Fruit fly (Drosophila melanogaster) whole organism, prepupa: Measurements from ENCODE around the gene CG42591.
A peak's percentile ranks its signal among the peaks of the same experiment; 100 is the strongest.

ENCODE experiments used
- CG10631 ChIP-seq: fragments of 200-800 bp; sonication (Bioruptor generic); optimal IDR thresholded peaks from 2 replicates; lab custom pipeline; 2016; ENCODE audit warnings: missing biosample characterization, missing genetic modification characterization
- CG15336 ChIP-seq: fragments of 200-800 bp; sonication (Bioruptor generic); IDR thresholded peaks from 2 replicates; pipeline ENCODE4 v1.3.6; 2022; ENCODE audit warnings: missing biosample characterization, missing genetic modification characterization
- CG3032 ChIP-seq: fragments of 200-800 bp; optimal IDR thresholded peaks from 2 replicates; lab custom pipeline; 2019; ENCODE audit warnings: missing biosample characterization, mild to moderate bottlenecking, missing genetic modification characterization, moderate library complexity
- CG6808 ChIP-seq: fragments of 200-800 bp; sonication (Bioruptor generic); optimal IDR thresholded peaks from 3 replicates; lab custom pipeline; 2017; ENCODE audit warnings: missing biosample characterization, missing genetic modification characterization, mild to moderate bottlenecking, moderate library complexity, missing genetic modification reagents
- Gug ChIP-seq: fragments of 200-800 bp; sonication (Bioruptor generic); IDR thresholded peaks from 2 replicates; pipeline ENCODE4 v1.3.6; 2022; ENCODE audit warnings: missing biosample characterization, missing genetic modification characterization
- Hr38 ChIP-seq: sonication (Bioruptor generic); optimal IDR thresholded peaks from 2 replicates; lab custom pipeline; 2016; ENCODE audit warnings: missing biosample characterization, missing genetic modification characterization
- Hr39 ChIP-seq: fragments of 200-800 bp; sonication (Bioruptor generic); optimal IDR thresholded peaks from 2 replicates; lab custom pipeline; 2016; ENCODE audit warnings: missing biosample characterization, missing genetic modification characterization
- Lpt ChIP-seq: fragments of 200-800 bp; sonication (Bioruptor generic); optimal IDR thresholded peaks from 3 replicates; lab custom pipeline; 2016; ENCODE audit warnings: missing biosample characterization, missing genetic modification characterization
- achi ChIP-seq: fragments of 200-800 bp; sonication (Bioruptor generic); optimal IDR thresholded peaks from 3 replicates; lab custom pipeline; 2016; ENCODE audit warnings: missing biosample characterization, missing genetic modification characterization
- net ChIP-seq: fragments of 200-800 bp; sonication (Bioruptor generic); optimal IDR thresholded peaks from 3 replicates; lab custom pipeline; 2016; ENCODE audit warnings: missing biosample characterization, missing genetic modification characterization
- pdm3 ChIP-seq: fragments of 200-800 bp; sonication (Bioruptor generic); optimal IDR thresholded peaks from 3 replicates; lab custom pipeline; 2016; ENCODE audit warnings: missing biosample characterization, missing genetic modification characterization
- topi ChIP-seq: fragments of 200-800 bp; sonication (Bioruptor generic); optimal IDR thresholded peaks from 3 replicates; lab custom pipeline; 2016; ENCODE audit warnings: missing biosample characterization, missing genetic modification characterization

DNA sequence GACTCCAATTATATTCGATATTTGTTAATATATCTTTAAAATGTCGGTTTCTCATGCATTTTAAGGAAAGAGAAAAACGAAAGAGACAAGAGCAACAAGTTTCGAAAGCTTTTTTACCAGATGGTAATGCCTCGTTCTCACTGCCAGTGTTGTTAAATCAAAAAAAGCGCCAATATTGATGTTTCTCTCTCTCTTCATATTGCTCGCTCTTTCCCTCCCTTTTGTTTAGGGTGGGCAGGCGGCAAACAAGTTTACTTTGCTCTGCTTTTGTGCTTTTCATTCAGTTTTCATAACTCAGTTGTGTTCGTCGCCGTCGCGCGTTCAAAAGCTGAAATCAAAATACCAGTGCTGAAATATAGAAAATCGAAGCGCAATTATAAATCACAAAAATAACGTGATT is 12.1 kb upstream of the CG42591 start:
- TF ChIP-seq CG3032 (tag; lab: Kevin White, UChicago) (peak; percentile 8), CG6808 (GFP tag; lab: Kevin White, UChicago) (no peak), Hr38 (GFP tag; lab: Kevin White, UChicago) (no peak), Hr39 (GFP tag; lab: Kevin White, UChicago) (no peak), Gug (GFP tag; lab: Robert Waterston, UW) (no peak), topi (GFP tag; lab: Kevin White, UChicago) (peak; percentile 50), CG10631 (GFP tag; lab: Kevin White, UChicago) (no peak), achi (peak; percentile 32), Lpt (GFP tag; lab: Kevin White, UChicago) (no peak), pdm3 (GFP tag; lab: Kevin White, UChicago) (peak; percentile 46), CG15336 (no peak; the same call in 1 of the 2 replicates), net (GFP tag; lab: Kevin White, UChicago) (peak; percentile 62)
